Fruit fly (Drosophila melanogaster) whole organism, embryonic: Measurements from ENCODE around the gene Tace.

Experiments used
- Adf1 ChIP-seq: fragments of 200-800 bp; sonication (Bioruptor generic); IDR thresholded peaks from 2 replicates; pipeline ENCODE4 v1.3.6; 2022; ENCODE audit warnings: missing biosample characterization, missing genetic modification characterization
- CG11696 ChIP-seq: fragments of 200-800 bp; sonication (Bioruptor generic); IDR thresholded peaks from 2 replicates; pipeline ENCODE4 v1.3.6; 2022; ENCODE audit warnings: missing biosample characterization, missing genetic modification characterization
- CG15269 ChIP-seq: fragments of 200-800 bp; sonication (Bioruptor generic); optimal IDR thresholded peaks from 2 replicates; lab custom pipeline; 2018; ENCODE audit warnings: missing biosample characterization, mild to moderate bottlenecking, missing genetic modification characterization, moderate library complexity
- CG1602 ChIP-seq: fragments of 200-800 bp; sonication (Bioruptor generic); optimal IDR thresholded peaks from 3 replicates; lab custom pipeline; 2016; ENCODE audit warnings: missing biosample characterization, missing genetic modification characterization
- CG16813 ChIP-seq: fragments of 200-800 bp; sonication (Bioruptor generic); IDR thresholded peaks from 3 replicates; pipeline ENCODE4 v1.3.6; 2022; ENCODE audit warnings: missing biosample characterization, missing genetic modification characterization; ENCODE audit not compliant: partially characterized antibody
- CG17361 ChIP-seq: fragments of 200-800 bp; sonication (Bioruptor generic); IDR thresholded peaks from 3 replicates; pipeline ENCODE4 v1.3.6; 2022; ENCODE audit warnings: missing biosample characterization, missing genetic modification characterization
- CG17385 ChIP-seq: fragments of 200-800 bp; sonication (Bioruptor generic); optimal IDR thresholded peaks from 3 replicates; lab custom pipeline; 2018; ENCODE audit warnings: missing biosample characterization, mild to moderate bottlenecking, missing genetic modification characterization
- CG17829 ChIP-seq: fragments of 200-800 bp; optimal IDR thresholded peaks from 2 replicates; lab custom pipeline; 2019; ENCODE audit warnings: missing biosample characterization, mild to moderate bottlenecking, missing genetic modification characterization, moderate library complexity
- CG17912 ChIP-seq: fragments of 200-800 bp; sonication (Bioruptor generic); optimal IDR thresholded peaks from 2 replicates; lab custom pipeline; 2018; ENCODE audit warnings: missing biosample characterization, mild to moderate bottlenecking, missing genetic modification characterization
- CG30403 ChIP-seq: fragments of 200-800 bp; sonication (Bioruptor generic); optimal IDR thresholded peaks from 3 replicates; lab custom pipeline; 2016; ENCODE audit warnings: missing biosample characterization, missing genetic modification characterization
- CG33213 ChIP-seq: fragments of 200-800 bp; sonication (Bioruptor generic); optimal IDR thresholded peaks from 3 replicates; lab custom pipeline; 2016; ENCODE audit warnings: missing biosample characterization, missing genetic modification characterization
- CG3838 ChIP-seq: fragments of 200-800 bp; sonication (Bioruptor generic); optimal IDR thresholded peaks from 3 replicates; lab custom pipeline; 2016; ENCODE audit warnings: missing biosample characterization, missing genetic modification characterization
- CG5245 ChIP-seq: fragments of 200-800 bp; sonication (Bioruptor generic); optimal IDR thresholded peaks from 3 replicates; lab custom pipeline; 2016; ENCODE audit warnings: missing biosample characterization, missing genetic modification characterization
- CG6683 ChIP-seq: fragments of 200-800 bp; sonication (Bioruptor generic); optimal IDR thresholded peaks from 2 replicates; lab custom pipeline; 2017; ENCODE audit warnings: missing biosample characterization, mild to moderate bottlenecking, missing genetic modification characterization, missing genetic modification reagents
- CG7372 ChIP-seq: fragments of 200-800 bp; sonication (Bioruptor generic); IDR thresholded peaks from 2 replicates; pipeline ENCODE4 v1.3.6; 2022; ENCODE audit warnings: missing biosample characterization, missing genetic modification characterization
- CG7987 ChIP-seq: fragments of 200-800 bp; sonication (Bioruptor generic); optimal IDR thresholded peaks from 2 replicates; lab custom pipeline; 2018; ENCODE audit warnings: missing biosample characterization, mild to moderate bottlenecking, missing genetic modification characterization, moderate library complexity
- CG9215 ChIP-seq: fragments of 200-800 bp; sonication (Bioruptor generic); IDR thresholded peaks from 2 replicates; pipeline ENCODE4 v1.3.6; 2022; ENCODE audit warnings: missing biosample characterization, missing genetic modification characterization
- CG9817 ChIP-seq: fragments of 200-800 bp; sonication (Bioruptor generic); optimal IDR thresholded peaks from 2 replicates; lab custom pipeline; 2018; ENCODE audit warnings: missing biosample characterization, mild to moderate bottlenecking, missing genetic modification characterization, moderate library complexity
- Camta ChIP-seq: fragments of 200-800 bp; sonication (Bioruptor generic); optimal IDR thresholded peaks from 2 replicates; lab custom pipeline; 2016; ENCODE audit warnings: missing biosample characterization, missing genetic modification characterization
- GATAe ChIP-seq: fragments of 200-800 bp; sonication (Bioruptor generic); conservative IDR thresholded peaks from 2 replicates; pipeline ENCODE4 v1.3.6; 2022; ENCODE audit warnings: missing biosample characterization, missing genetic modification characterization
- HLHmδ ChIP-seq: fragments of 200-800 bp; sonication (Bioruptor generic); optimal IDR thresholded peaks from 2 replicates; lab custom pipeline; 2018; ENCODE audit warnings: missing biosample characterization, mild to moderate bottlenecking, missing genetic modification characterization, moderate library complexity
- Jarid2 ChIP-seq: fragments of 200-800 bp; sonication (Bioruptor generic); optimal IDR thresholded peaks from 3 replicates; lab custom pipeline; 2017; ENCODE audit warnings: mild to moderate bottlenecking, missing biosample characterization, missing genetic modification reagents, missing genetic modification characterization
- Kr ChIP-seq: fragments of 200-800 bp; sonication (Bioruptor generic); optimal IDR thresholded peaks from 2 replicates; lab custom pipeline; 2017; ENCODE audit warnings: missing biosample characterization, mild to moderate bottlenecking, missing genetic modification characterization
- Rfx ChIP-seq: fragments of 200-800 bp; sonication (Bioruptor generic); IDR thresholded peaks from 2 replicates; pipeline ENCODE4 v1.3.6; 2022; ENCODE audit warnings: missing biosample characterization, missing genetic modification characterization
- Scr ChIP-seq: fragments of 200-800 bp; sonication (Bioruptor generic); IDR thresholded peaks from 2 replicates; pipeline ENCODE4 v1.3.6; 2022; ENCODE audit warnings: missing biosample characterization, missing genetic modification characterization; ENCODE audit not compliant: partially characterized antibody
- Tbp ChIP-seq: fragments of >200 bp; optimal IDR thresholded peaks from 2 replicates; lab custom pipeline; 2018; ENCODE audit warnings: missing biosample characterization, missing genetic modification characterization
- YL-1 ChIP-seq: fragments of 200-800 bp; sonication (Bioruptor generic); optimal IDR thresholded peaks from 3 replicates; lab custom pipeline; 2017; ENCODE audit warnings: missing biosample characterization, mild to moderate bottlenecking, missing genetic modification characterization
- ap ChIP-seq: fragments of 200-800 bp; sonication (Bioruptor generic); IDR thresholded peaks from 2 replicates; pipeline ENCODE4 v1.3.6; 2022; ENCODE audit warnings: missing biosample characterization, missing genetic modification characterization
- ase ChIP-seq: fragments of 200-800 bp; sonication (Bioruptor generic); IDR thresholded peaks from 3 replicates; pipeline ENCODE4 v1.3.6; 2022; ENCODE audit warnings: missing biosample characterization, missing genetic modification characterization
- chn ChIP-seq: fragments of 200-800 bp; sonication (Bioruptor generic); optimal IDR thresholded peaks from 2 replicates; lab custom pipeline; 2016; ENCODE audit warnings: missing biosample characterization, missing genetic modification characterization
- ci ChIP-seq: fragments of 200-800 bp; sonication (Bioruptor generic); IDR thresholded peaks from 3 replicates; pipeline ENCODE4 v1.3.6; 2022; ENCODE audit warnings: missing biosample characterization, missing genetic modification characterization
- crc ChIP-seq: fragments of 200-800 bp; sonication (Bioruptor generic); optimal IDR thresholded peaks from 2 replicates; lab custom pipeline; 2016; ENCODE audit warnings: missing biosample characterization, missing genetic modification characterization
- crol ChIP-seq: fragments of 200-800 bp; sonication (Bioruptor generic); IDR thresholded peaks from 2 replicates; pipeline ENCODE4 v1.3.6; 2022; ENCODE audit warnings: missing biosample characterization, missing genetic modification characterization
- exex ChIP-seq: fragments of 200-800 bp; sonication (Bioruptor generic); optimal IDR thresholded peaks from 4 replicates; lab custom pipeline; 2018; ENCODE audit warnings: missing biosample characterization, mild to moderate bottlenecking, missing genetic modification characterization, moderate library complexity
- gce ChIP-seq: fragments of 200-800 bp; sonication (Bioruptor generic); IDR thresholded peaks from 3 replicates; pipeline ENCODE4 v1.3.6; 2022; ENCODE audit warnings: missing biosample characterization, missing genetic modification characterization
- grn ChIP-seq: fragments of 200-800 bp; sonication (Bioruptor generic); optimal IDR thresholded peaks from 3 replicates; lab custom pipeline; 2017; ENCODE audit warnings: missing biosample characterization, missing genetic modification characterization
- hth ChIP-seq: fragments of >200 bp; optimal IDR thresholded peaks from 2 replicates; lab custom pipeline; 2017; ENCODE audit warnings: inconsistent platforms
- klu ChIP-seq: fragments of 200-800 bp; sonication (Bioruptor generic); IDR thresholded peaks from 2 replicates; pipeline ENCODE4 v1.3.6; 2022; ENCODE audit warnings: missing biosample characterization, missing genetic modification characterization
- lbe ChIP-seq: fragments of 200-800 bp; sonication (Bioruptor generic); optimal IDR thresholded peaks from 2 replicates; lab custom pipeline; 2016; ENCODE audit warnings: missing biosample characterization, mild to moderate bottlenecking, missing genetic modification characterization
- luna ChIP-seq: fragments of 200-800 bp; sonication (Bioruptor generic); optimal IDR thresholded peaks from 2 replicates; lab custom pipeline; 2016; ENCODE audit warnings: missing biosample characterization, missing genetic modification characterization
- maf-S ChIP-seq: fragments of 200-800 bp; sonication (Bioruptor generic); optimal IDR thresholded peaks from 2 replicates; lab custom pipeline; 2016; ENCODE audit warnings: missing biosample characterization, missing genetic modification characterization
- mam ChIP-seq: fragments of 200-800 bp; sonication (Bioruptor generic); optimal IDR thresholded peaks from 3 replicates; lab custom pipeline; 2016; ENCODE audit warnings: missing biosample characterization, missing genetic modification characterization
- nerfin-1 ChIP-seq: fragments of 200-800 bp; sonication (Bioruptor generic); optimal IDR thresholded peaks from 3 replicates; lab custom pipeline; 2019; ENCODE audit warnings: missing biosample characterization, mild to moderate bottlenecking, missing genetic modification characterization, moderate library complexity
- repo ChIP-seq: fragments of 200-800 bp; sonication (Bioruptor generic); optimal IDR thresholded peaks from 2 replicates; lab custom pipeline; 2016; ENCODE audit warnings: missing biosample characterization, missing genetic modification characterization
- sima ChIP-seq: fragments of 200-800 bp; sonication (Bioruptor generic); optimal IDR thresholded peaks from 2 replicates; lab custom pipeline; 2016; ENCODE audit warnings: missing biosample characterization, missing genetic modification characterization
- slou ChIP-seq: fragments of 200-800 bp; sonication (Bioruptor generic); optimal IDR thresholded peaks from 3 replicates; lab custom pipeline; 2016; ENCODE audit warnings: missing biosample characterization, missing genetic modification characterization
- stwl ChIP-seq: fragments of 200-800 bp; sonication (Bioruptor generic); optimal IDR thresholded peaks from 3 replicates; lab custom pipeline; 2018; ENCODE audit warnings: missing biosample characterization, mild to moderate bottlenecking, missing genetic modification characterization, moderate library complexity
- tll ChIP-seq, 2 experiments: fragments of 200-800 bp in 1 of 2; fragments of >200 bp in 1 of 2; sonication (Bioruptor generic) in 1 of 2; optimal IDR thresholded peaks; 2 replicates each; lab custom pipeline; 2017 to 2019; ENCODE audit warnings: missing biosample characterization in 2 of 2, missing genetic modification characterization in 2 of 2, mild to moderate bottlenecking in 1 of 2, moderate library complexity in 1 of 2
- vvl ChIP-seq: fragments of 200-800 bp; sonication (Bioruptor generic); IDR thresholded peaks from 2 replicates; pipeline ENCODE4 v1.3.6; 2022; ENCODE audit warnings: missing biosample characterization, missing genetic modification characterization

Gene Tace

dm6 chr3R:30046029-30047001 lies 46.0 kb downstream of the Tace start, which contains the start of the genes RpL32 and CG7943 (continued):
- TF ChIP-seq CG7372 (GFP tag; lab: Robert Waterston, UW) (peak; percentile 94), CG7987 (peak; percentile 98), CG33213 (GFP tag; lab: Kevin White, UChicago) (peak; percentile 96), CG17385 (GFP tag; lab: Kevin White, UChicago) (peak; percentile 86), maf-S (peak; percentile 92), ap (GFP tag; lab: Robert Waterston, UW) (peak; percentile 92), CG17912 (GFP tag; lab: Kevin White, UChicago) (peak; percentile 62), tll (GFP tag; optimal IDR thresholded peaks at IDR 0.05; lab: Kevin White, UChicago) (peak; percentile 40 to 85), hth (lab: Kevin White, UChicago) (no peak), vvl (GFP tag; lab: Robert Waterston, UW) (peak; percentile 97), mam (peak; percentile 99), YL-1 (peak; percentile 96), stwl (tag; lab: Kevin White, UChicago) (peak; percentile 79), CG5245 (GFP tag; lab: Kevin White, UChicago) (peak; percentile 92), klu (GFP tag; lab: Robert Waterston, UW) (peak; percentile 88), Jarid2 (peak; percentile 85), Adf1 (peak; percentile 78), lbe (GFP tag; lab: Kevin White, UChicago) (peak; percentile 95), HLHmδ (GFP tag; lab: Kevin White, UChicago) (peak; percentile 82), CG1602 (GFP tag; lab: Kevin White, UChicago) (peak; percentile 82), CG30403 (GFP tag; lab: Kevin White, UChicago) (peak; percentile 94), GATAe (GFP tag; lab: Robert Waterston, UW) (peak; percentile 80), chn (peak; percentile 90), CG16813 (GFP tag; lab: Robert Waterston, UW) (peak; percentile 100), CG17829 (tag; lab: Kevin White, UChicago) (peak; percentile 93), Tbp (GFP tag; lab: Kevin White, UChicago) (no peak), CG6683 (GFP tag; lab: Kevin White, UChicago) (peak; percentile 84), nerfin-1 (tag; lab: Kevin White, UChicago) (peak; percentile 87), exex (tag; lab: Kevin White, UChicago) (peak; percentile 52), gce (GFP tag; lab: Robert Waterston, UW) (peak; percentile 79), CG9215 (peak; percentile 92), CG9817 (peak; percentile 93), luna (GFP tag; lab: Kevin White, UChicago) (peak; percentile 96), crc (peak; percentile 95), CG3838 (GFP tag; lab: Kevin White, UChicago) (peak; percentile 80), ci (GFP tag; lab: Robert Waterston, UW) (peak; percentile 97), CG17361 (GFP tag; lab: Robert Waterston, UW) (peak; percentile 96), CG11696 (GFP tag; lab: Robert Waterston, UW) (peak; percentile 83), Kr (GFP tag; lab: Kevin White, UChicago) (peak; percentile 20), Rfx (GFP tag; lab: Robert Waterston, UW) (peak; percentile 98), ase (GFP tag; lab: Robert Waterston, UW) (peak; percentile 94), grn (peak; percentile 80), crol (GFP tag; lab: Robert Waterston, UW) (peak; percentile 55; the same call in 1 of the 2 replicates), repo (peak; percentile 96), Scr (GFP tag; lab: Robert Waterston, UW) (peak; percentile 100), slou (GFP tag; lab: Kevin White, UChicago) (peak; percentile 95), CG15269 (tag; lab: Kevin White, UChicago) (peak; percentile 82), Camta (peak; percentile 98), sima (GFP tag; lab: Kevin White, UChicago) (peak; percentile 97)
